Fruit fly (Drosophila melanogaster): ENCODE results near the gene CG5412.

CG5412 gene

DNA sequence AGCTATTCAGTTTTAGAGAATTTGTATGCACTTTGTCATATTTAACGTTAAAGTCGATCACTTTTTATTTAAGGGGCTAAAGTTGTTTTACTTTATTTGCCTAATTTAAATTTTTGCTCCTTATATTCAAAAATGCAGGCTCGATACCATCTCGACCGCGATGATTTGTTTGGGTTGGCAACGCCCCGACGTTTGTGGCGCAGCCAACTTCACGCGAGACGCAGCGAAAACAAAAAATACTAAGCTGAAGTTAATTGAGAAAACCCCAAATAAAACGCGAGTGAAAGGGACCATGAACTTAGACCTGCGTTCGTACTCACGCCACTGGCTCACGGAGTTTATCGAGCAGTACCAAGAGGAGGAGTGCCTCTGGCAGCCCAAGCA is 18.8 kb upstream of the CG5412 start (continued):
- no peak for TF ChIP-seq Stat92E (GFP tag; optimal IDR thresholded peaks at IDR 0.05)
- TF ChIP-seq Sox100B (GFP tag; optimal IDR thresholded peaks at IDR 0.05), result peak; percentile 19
- no peak for TF ChIP-seq CG4282 (GFP tag; optimal IDR thresholded peaks at IDR 0.05)
- TF ChIP-seq CG2116 (GFP tag; optimal IDR thresholded peaks at IDR 0.05), result peak; percentile 3
- TF ChIP-seq vvl (GFP tag; IDR thresholded peaks at IDR 0.05), result peak; percentile 35; the same call in 1 of the 2 replicates
- no peak for TF ChIP-seq CG2120 (GFP tag; optimal IDR thresholded peaks at IDR 0.05)
- TF ChIP-seq chm (GFP tag; IDR thresholded peaks at IDR 0.05), result peak; percentile 55; the same call in 1 of the 2 replicates

DNA sequence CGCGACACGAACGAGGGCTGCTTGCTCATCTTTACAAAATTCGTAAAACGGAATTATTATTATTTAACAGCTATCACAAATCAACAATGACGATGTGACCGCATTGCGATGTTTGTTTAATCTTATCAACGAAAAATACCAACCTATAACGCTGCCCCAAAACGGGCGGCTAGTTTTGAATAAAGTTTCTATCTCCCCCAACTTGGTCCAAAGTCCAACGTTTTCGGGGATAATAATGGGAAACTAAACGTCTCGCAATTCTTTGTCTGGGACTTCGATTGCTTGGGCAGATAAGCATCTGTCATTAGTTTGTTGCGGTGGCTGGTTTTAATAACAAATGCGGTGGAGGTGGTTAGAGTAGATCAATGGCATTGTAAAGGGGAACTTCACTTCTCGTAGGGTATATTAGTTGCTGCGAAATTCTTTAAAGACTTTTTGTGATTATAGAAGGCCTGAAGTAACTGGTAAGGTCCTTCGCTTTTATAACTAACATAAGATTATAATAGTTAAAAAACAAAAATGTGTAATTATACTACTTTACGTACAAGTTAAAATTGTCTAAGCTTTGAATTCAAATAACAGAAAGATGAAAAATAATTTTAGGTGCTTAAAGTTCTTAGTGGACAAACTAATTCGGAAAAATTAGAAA is 16.7 kb upstream of the CG5412 start, which contains the start of gene CG15922:
TSS of gene CG15922 (minus strand) at position 262 of the 649 bp plus-strand sequence.
- no peak for TF ChIP-seq sens-2 (GFP tag; IDR thresholded peaks at IDR 0.05)
- TF ChIP-seq CG7556 (GFP tag; optimal IDR thresholded peaks at IDR 0.05), result no peak
- TF ChIP-seq H15 (GFP tag; IDR thresholded peaks at IDR 0.05), result no peak
- TF ChIP-seq HLH54F (GFP tag; optimal IDR thresholded peaks at IDR 0.05), result peak; percentile 9
- TF ChIP-seq toy (GFP tag; IDR thresholded peaks at IDR 0.05), result no peak
- TF ChIP-seq CG8281 (tag; optimal IDR thresholded peaks at IDR 0.05), result no peak
- no peak for TF ChIP-seq Fer3 (tag; optimal IDR thresholded peaks at IDR 0.05)
- no peak for TF ChIP-seq Sry-β (GFP tag; optimal IDR thresholded peaks at IDR 0.05)
- peak; percentile 0 for TF ChIP-seq CG16815 (GFP tag; optimal IDR thresholded peaks at IDR 0.05)
- TF ChIP-seq Vsx1 (GFP tag; optimal IDR thresholded peaks at IDR 0.05), result no peak
- TF ChIP-seq CG8359 (GFP tag; optimal IDR thresholded peaks at IDR 0.05; ENCODE audit: borderline replicate concordance), result no peak
- peak; percentile 34; the same call in 1 of the 2 replicates for TF ChIP-seq Rfx (GFP tag; IDR thresholded peaks at IDR 0.05)
- no peak for TF ChIP-seq ara (GFP tag; IDR thresholded peaks at IDR 0.05)
- TF ChIP-seq CG5180 (GFP tag; optimal IDR thresholded peaks at IDR 0.05), result peak; percentile 31
- TF ChIP-seq CG17612 (GFP tag; IDR thresholded peaks at IDR 0.05), result no peak
- peak; percentile 10 for TF ChIP-seq Blimp-1 (GFP tag; optimal IDR thresholded peaks at IDR 0.05)
- peak in 1 of 3 experiments; percentile 18 for TF ChIP-seq lola (GFP tag; optimal IDR thresholded peaks at IDR 0.05)
- no peak for TF ChIP-seq MTF-1 (GFP tag; optimal IDR thresholded peaks at IDR 0.05; ENCODE audit: borderline replicate concordance)
- TF ChIP-seq Nf-YC (tag; optimal IDR thresholded peaks at IDR 0.05), result no peak
- TF ChIP-seq HmgD (GFP tag; optimal IDR thresholded peaks at IDR 0.05), result no peak
- no peak for TF ChIP-seq cg (GFP tag; optimal IDR thresholded peaks at IDR 0.05)
- TF ChIP-seq sug (tag; optimal IDR thresholded peaks at IDR 0.05), result peak; percentile 49
- TF ChIP-seq ttk (GFP tag; IDR thresholded peaks at IDR 0.05), result no peak
- peak; percentile 21 for TF ChIP-seq CG12391 (tag; optimal IDR thresholded peaks at IDR 0.05)
- no peak for TF ChIP-seq HmgZ (tag; optimal IDR thresholded peaks at IDR 0.05)
- no peak for TF ChIP-seq corto (GFP tag; optimal IDR thresholded peaks at IDR 0.05)
- no peak for TF ChIP-seq prd (optimal IDR thresholded peaks at IDR 0.05)
- peak; percentile 7; the same call in 1 of the 3 replicates for TF ChIP-seq prd (GFP tag; IDR thresholded peaks at IDR 0.05)
- no peak for TF ChIP-seq CG11093 (GFP tag; IDR thresholded peaks at IDR 0.05)
- TF ChIP-seq br (optimal IDR thresholded peaks at IDR 0.05), result no peak
- peak; percentile 1 for TF ChIP-seq CG10267 (tag; optimal IDR thresholded peaks at IDR 0.05)
- no peak for TF ChIP-seq CG11723 (GFP tag; optimal IDR thresholded peaks at IDR 0.05)
- no peak for TF ChIP-seq CG5245 (GFP tag; optimal IDR thresholded peaks at IDR 0.05)
- no peak for TF ChIP-seq Camta (GFP tag; optimal IDR thresholded peaks at IDR 0.05)
- no peak for TF ChIP-seq NC2α (GFP tag; optimal IDR thresholded peaks at IDR 0.05)
- no peak for TF ChIP-seq CG12236 (GFP tag; optimal IDR thresholded peaks at IDR 0.05)
- TF ChIP-seq Gsc (GFP tag; IDR thresholded peaks at IDR 0.05), result no peak
- no peak for TF ChIP-seq CG17912 (GFP tag; optimal IDR thresholded peaks at IDR 0.05)
- no peak for TF ChIP-seq CG10321 (GFP tag; IDR thresholded peaks at IDR 0.05)
- no peak for TF ChIP-seq CG9817 (tag; optimal IDR thresholded peaks at IDR 0.05)
- TF ChIP-seq CG2889 (GFP tag; IDR thresholded peaks at IDR 0.05), result peak; percentile 11; the same call in 1 of the 3 replicates
- TF ChIP-seq CG7839 (tag; optimal IDR thresholded peaks at IDR 0.05), result peak; percentile 17

Data from whole organism, embryonic.